Fruit fly (Drosophila melanogaster): ENCODE data around the gene CG13733.

The CG13733 gene

dm6 chr3L:17457695-17458242 lies 21.0 kb downstream of the CG13733 start (continued):
- TF ChIP-seq CG17912 (GFP tag; optimal IDR thresholded peaks at IDR 0.05) (no peak), fru (optimal IDR thresholded peaks at IDR 0.05) (no peak), ase (GFP tag; IDR thresholded peaks at IDR 0.05) (no peak), Asciz (GFP tag; optimal IDR thresholded peaks at IDR 0.05) (peak; percentile 12), NFAT (GFP tag; IDR thresholded peaks at IDR 0.05) (no peak), Aef1 (GFP tag; IDR thresholded peaks at IDR 0.05) (no peak), CG6254 (GFP tag; optimal IDR thresholded peaks at IDR 0.05) (peak; percentile 32), dmrt11E (tag; optimal IDR thresholded peaks at IDR 0.05) (peak; percentile 47), chm (GFP tag; IDR thresholded peaks at IDR 0.05) (no peak), sima (GFP tag; optimal IDR thresholded peaks at IDR 0.05) (no peak), Lhr (GFP tag; optimal IDR thresholded peaks at IDR 0.05) (no peak), CG10431 (GFP tag; optimal IDR thresholded peaks at IDR 0.05) (peak; percentile 67), ERR (GFP tag; optimal IDR thresholded peaks at IDR 0.05) (no peak), slou (GFP tag; optimal IDR thresholded peaks at IDR 0.05) (no peak), repo (GFP tag; optimal IDR thresholded peaks at IDR 0.05) (no peak), MESR4 (GFP tag; optimal IDR thresholded peaks at IDR 0.05) (no peak), pnt (GFP tag; optimal IDR thresholded peaks at IDR 0.05) (no peak), C15 (GFP tag; IDR thresholded peaks at IDR 0.05) (no peak), CG11398 (GFP tag; optimal IDR thresholded peaks at IDR 0.05) (no peak), lab (GFP tag; optimal IDR thresholded peaks at IDR 0.05) (peak; percentile 47), Pdp1 (GFP tag; optimal IDR thresholded peaks at IDR 0.05) (no peak), CG1792 (GFP tag; optimal IDR thresholded peaks at IDR 0.05) (no peak), CG7372 (GFP tag; IDR thresholded peaks at IDR 0.05) (no peak), CoRest (tag; optimal IDR thresholded peaks at IDR 0.05) (peak; percentile 23), CG11247 (GFP tag; IDR thresholded peaks at IDR 0.05) (no peak), CG12155 (GFP tag; optimal IDR thresholded peaks at IDR 0.05) (no peak), zf30C (GFP tag; optimal IDR thresholded peaks at IDR 0.05) (peak; percentile 42), h (optimal IDR thresholded peaks at IDR 0.05) (no peak), pita (GFP tag; optimal IDR thresholded peaks at IDR 0.05) (no peak), B-H2 (GFP tag; optimal IDR thresholded peaks at IDR 0.05) (no peak), vfl (GFP tag; optimal IDR thresholded peaks at IDR 0.05) (no peak), chn (GFP tag; optimal IDR thresholded peaks at IDR 0.05) (no peak), CG8089 (GFP tag; optimal IDR thresholded peaks at IDR 0.05) (no peak), Sry-β (GFP tag; optimal IDR thresholded peaks at IDR 0.05) (peak; percentile 31), CG6683 (GFP tag; optimal IDR thresholded peaks at IDR 0.05) (no peak), Hand (GFP tag; optimal IDR thresholded peaks at IDR 0.05) (no peak), tll (GFP tag; optimal IDR thresholded peaks at IDR 0.05) (no peak), YL-1 (GFP tag; optimal IDR thresholded peaks at IDR 0.05) (no peak), esg (GFP tag; conservative IDR thresholded peaks at IDR 0.05) (0 out of 2 replicates have a peak, but pooled peaks have one; percentile 7), Dp (GFP tag; optimal IDR thresholded peaks at IDR 0.05) (no peak), Deaf1 (tag; optimal IDR thresholded peaks at IDR 0.05) (no peak), jigr1 (GFP tag; IDR thresholded peaks at IDR 0.05) (no peak), CG10321 (GFP tag; IDR thresholded peaks at IDR 0.05) (no peak), Awh (GFP tag; IDR thresholded peaks at IDR 0.05) (no peak), CG18262 (tag; optimal IDR thresholded peaks at IDR 0.05) (peak; percentile 51), Hmx (GFP tag; optimal IDR thresholded peaks at IDR 0.05) (no peak), hbn (GFP tag; IDR thresholded peaks at IDR 0.05; ENCODE audit: partially characterized antibody) (no peak), sc (optimal IDR thresholded peaks at IDR 0.05) (no peak), sc (GFP tag; optimal IDR thresholded peaks at IDR 0.05) (no peak), crp (GFP tag; optimal IDR thresholded peaks at IDR 0.05) (no peak), rib (GFP tag; IDR thresholded peaks at IDR 0.05) (no peak), stwl (tag; optimal IDR thresholded peaks at IDR 0.05) (no peak)
